Worm (Caenorhabditis elegans): Measurements from ENCODE around the gene K10G9.2.

Gene K10G9.2

ce11 chrIII:10284214-10284613 is 1.5 kb upstream of the K10G9.2 start (continued):
- TF ChIP-seq ceh-8 (GFP tag; optimal IDR thresholded peaks at IDR 0.05): peak; percentile 13
- TF ChIP-seq aly-2 (tag; optimal IDR thresholded peaks at IDR 0.05): no peak
- no peak for TF ChIP-seq zag-1 (tag; optimal IDR thresholded peaks at IDR 0.05)
- TF ChIP-seq nhr-11 (tag; optimal IDR thresholded peaks at IDR 0.05): no peak
- TF ChIP-seq snu-23 (GFP tag; optimal IDR thresholded peaks at IDR 0.05): peak; percentile 37
- TF ChIP-seq sup-37 (GFP tag; optimal IDR thresholded peaks at IDR 0.05): no peak
- no peak for TF ChIP-seq elt-3 (tag; optimal IDR thresholded peaks at IDR 0.05)
- TF ChIP-seq pag-3 (tag; optimal IDR thresholded peaks at IDR 0.05; ENCODE audit: borderline replicate concordance, insufficient read depth): no peak
- peak; percentile 36 for TF ChIP-seq lir-3 (tag; optimal IDR thresholded peaks at IDR 0.05; ENCODE audit: poor library complexity)
- peak; percentile 80 for TF ChIP-seq nhr-71 (tag; optimal IDR thresholded peaks at IDR 0.05)
- TF ChIP-seq hpl-2 (GFP tag; optimal IDR thresholded peaks at IDR 0.05): no peak
- 0 out of 2 replicates have a peak, but pooled peaks have one; percentile 29 for TF ChIP-seq nhr-19 (GFP tag; conservative IDR thresholded peaks at IDR 0.05)
- TF ChIP-seq mab-9 (GFP tag; IDR thresholded peaks at IDR 0.05): peak; percentile 25; the same call in 1 of the 2 replicates
- TF ChIP-seq irx-1 (tag; optimal IDR thresholded peaks at IDR 0.05): no peak
- TF ChIP-seq vab-15 (tag; optimal IDR thresholded peaks at IDR 0.05): no peak
- TF ChIP-seq fkh-8 (tag; optimal IDR thresholded peaks at IDR 0.05): peak; percentile 91
- no peak for TF ChIP-seq ztf-4 (tag; optimal IDR thresholded peaks at IDR 0.05)
- peak; percentile 11 for TF ChIP-seq nhr-20 (tag; optimal IDR thresholded peaks at IDR 0.05)
- TF ChIP-seq nhr-28 (tag; optimal IDR thresholded peaks at IDR 0.05): no peak
- no peak for TF ChIP-seq nhr-77 (tag; optimal IDR thresholded peaks at IDR 0.05)
- peak; percentile 24 for TF ChIP-seq ces-1 (GFP tag; optimal IDR thresholded peaks at IDR 0.05)
- no peak for TF ChIP-seq nhr-84 (tag; optimal IDR thresholded peaks at IDR 0.05)
- TF ChIP-seq ceh-90 (tag; optimal IDR thresholded peaks at IDR 0.05): no peak
- TF ChIP-seq aha-1 (tag; optimal IDR thresholded peaks at IDR 0.05): no peak
- TF ChIP-seq egl-13 (tag; optimal IDR thresholded peaks at IDR 0.05): peak; percentile 69
- no peak for TF ChIP-seq lin-39 (tag; optimal IDR thresholded peaks at IDR 0.05)
- TF ChIP-seq ceh-82 (tag; optimal IDR thresholded peaks at IDR 0.05): peak; percentile 47 to 58 (median 56)
- no peak for TF ChIP-seq lin-13 (GFP tag; optimal IDR thresholded peaks at IDR 0.05)
- TF ChIP-seq C34B4.2 (tag; optimal IDR thresholded peaks at IDR 0.05): no peak
- no peak for TF ChIP-seq hlh-4 (tag; optimal IDR thresholded peaks at IDR 0.05)
- no peak for TF ChIP-seq fos-1 (tag; optimal IDR thresholded peaks at IDR 0.05)
- TF ChIP-seq lin-35 (GFP tag; optimal IDR thresholded peaks at IDR 0.05): peak in 1 of 2 experiments; percentile 29
- TF ChIP-seq fkh-10 (GFP tag; optimal IDR thresholded peaks at IDR 0.05): peak; percentile 82
- TF ChIP-seq dpl-1 (GFP tag; optimal IDR thresholded peaks at IDR 0.05): peak in 2 of 3 experiments; percentile 25 to 33
- TF ChIP-seq rnt-1 (tag; optimal IDR thresholded peaks at IDR 0.05): peak; percentile 28
- TF ChIP-seq nhr-12 (tag; optimal IDR thresholded peaks at IDR 0.05): no peak
- TF ChIP-seq nhr-237 (tag; optimal IDR thresholded peaks at IDR 0.05): no peak
- TF ChIP-seq swsn-7 (tag; optimal IDR thresholded peaks at IDR 0.05): peak; percentile 69
- no peak for TF ChIP-seq tlp-1 (tag; optimal IDR thresholded peaks at IDR 0.05)
- TF ChIP-seq efl-1 (optimal IDR thresholded peaks at IDR 0.05): peak; percentile 43 to 45
- TF ChIP-seq efl-1 (GFP tag; optimal IDR thresholded peaks at IDR 0.05 in 1 of 2): peak in 1 of 2 experiments; percentile 35
- TF ChIP-seq mep-1 (tag; optimal IDR thresholded peaks at IDR 0.05): peak; percentile 13
- no peak for TF ChIP-seq efl-3 (GFP tag; optimal IDR thresholded peaks at IDR 0.05)
- TF ChIP-seq unc-98 (GFP tag; IDR thresholded peaks at IDR 0.05): no peak
- peak in 1 of 2 experiments; percentile 22 for TF ChIP-seq egl-27 (tag; optimal IDR thresholded peaks at IDR 0.05)
- no peak for TF ChIP-seq pqm-1 (tag; optimal IDR thresholded peaks at IDR 0.05)
- TF ChIP-seq snpc-4 (tag; optimal IDR thresholded peaks at IDR 0.05): peak; percentile 16
- TF ChIP-seq unc-86 (tag; optimal IDR thresholded peaks at IDR 0.05): peak; percentile 82
- TF ChIP-seq sptf-1 (tag; optimal IDR thresholded peaks at IDR 0.05): no peak
- TF ChIP-seq tbx-2 (tag; optimal IDR thresholded peaks at IDR 0.05): peak; percentile 68
- TF ChIP-seq zip-4 (GFP tag; optimal IDR thresholded peaks at IDR 0.05): no peak
- peak; percentile 98 for TF ChIP-seq lin-14 (GFP tag; optimal IDR thresholded peaks at IDR 0.05)
- no peak for TF ChIP-seq sox-4 (tag; optimal IDR thresholded peaks at IDR 0.05)
- TF ChIP-seq isw-1 (GFP tag; IDR thresholded peaks at IDR 0.05): peak; percentile 69

All from whole organism, L1 larva.